Worm (Caenorhabditis elegans): Measurements from ENCODE around the gene npr-6.
"Not testable (repeated sequence)": the region's sequence is repeated elsewhere in the genome, so short reads cannot be mapped to it uniquely, and the experiment has no call there.

The npr-6 gene

DNA sequence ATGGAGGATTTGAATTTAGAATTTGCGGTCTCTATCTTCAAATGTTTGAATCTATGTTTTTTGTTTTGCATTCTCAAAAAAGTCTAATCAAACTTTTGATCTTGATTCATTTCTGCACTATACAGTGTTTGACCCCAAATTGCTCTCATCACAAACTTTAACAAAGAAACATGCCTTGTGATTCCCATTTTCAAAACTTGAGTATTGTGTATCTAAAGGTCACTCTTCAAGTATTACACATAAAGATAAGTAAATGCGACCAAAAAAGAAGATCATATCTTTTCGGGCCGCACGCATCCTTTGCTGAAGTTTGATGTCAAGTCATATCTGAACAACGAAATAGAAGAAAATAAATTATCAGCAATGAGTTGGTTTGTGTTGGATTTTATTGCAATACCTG, 16.4 kb upstream of the npr-6 start:
- TF ChIP-seq nhr-48 (tag; optimal IDR thresholded peaks at IDR 0.05): peak; percentile 18
- TF ChIP-seq hlh-30 (tag; optimal IDR thresholded peaks at IDR 0.05; ENCODE audit: insufficient read depth): peak; percentile 2
- no peak for TF ChIP-seq sdz-12 (GFP tag; optimal IDR thresholded peaks at IDR 0.05)

ce11 chrX:10298932-10299331, 13.4 kb upstream of the npr-6 start:
- TF ChIP-seq hmg-1.1 (GFP tag; IDR thresholded peaks at IDR 0.05): peak; percentile 57
- 0 out of 2 replicates have a peak, but pooled peaks have one; percentile 32 for TF ChIP-seq madf-9 (GFP tag; conservative IDR thresholded peaks at IDR 0.05)
- TF ChIP-seq madf-5 (GFP tag; IDR thresholded peaks at IDR 0.05): peak; percentile 69 to 82; a peak in 2 of 4 replicates
- TF ChIP-seq dmd-6 (GFP tag; IDR thresholded peaks at IDR 0.05): 0 out of 2 replicates have a peak, but pooled peaks have one; percentile 24
- TF ChIP-seq pha-4 (GFP tag; IDR thresholded peaks at IDR 0.05): peak; percentile 77; the same call in 1 of the 2 replicates
- not testable (repeated sequence) for TF ChIP-seq pha-4 (tag; optimal IDR thresholded peaks at IDR 0.05)
- peak; percentile 78 for TF ChIP-seq F26F4.8 (GFP tag; conservative IDR thresholded peaks at IDR 0.05)

ce11 chrX:10297410-10297809, 11.9 kb upstream of the npr-6 start:
- no peak for TF ChIP-seq mes-2 (tag; optimal IDR thresholded peaks at IDR 0.05; ENCODE audit: poor library complexity, severe bottlenecking)
- TF ChIP-seq aha-1 (tag): peak; percentile 92
- TF ChIP-seq nhr-48 (tag; optimal IDR thresholded peaks at IDR 0.05): no peak

DNA sequence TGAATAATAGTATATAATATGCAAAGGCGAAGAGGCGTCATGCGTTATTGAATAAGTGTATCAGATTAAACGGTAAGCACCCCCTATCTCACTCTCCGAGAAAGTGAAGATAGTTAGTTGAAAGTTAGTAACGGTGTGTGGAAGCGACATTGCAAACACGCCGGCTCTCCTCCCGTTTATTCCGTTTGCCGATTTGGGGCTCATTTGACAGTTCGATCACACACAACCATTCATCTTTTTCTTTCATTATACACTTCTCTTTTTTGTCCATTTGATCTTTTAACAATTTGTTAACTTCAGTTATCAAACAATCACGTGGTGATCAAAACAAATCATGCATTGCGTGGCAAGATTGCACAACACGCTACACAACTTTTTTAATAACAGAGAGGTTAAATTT, 6.2 kb downstream of the npr-6 start, which contains the start of gene slc-9B.1:
Gene slc-9B.1, plus strand, starts transcription at position 301 of the 400 bp plus-strand sequence.
- no peak for TF ChIP-seq saeg-2 (GFP tag; IDR thresholded peaks at IDR 0.05)

ce11 chrX:10277118-10277517, 8.4 kb downstream of the npr-6 start:
- TF ChIP-seq lir-3 (tag; optimal IDR thresholded peaks at IDR 0.05): no peak
- TF ChIP-seq nhr-28 (tag; optimal IDR thresholded peaks at IDR 0.05): peak; percentile 39

ce11 chrX:10274470-10274869, 11.1 kb downstream of the npr-6 start:
- TF ChIP-seq R02D3.7 (tag; optimal IDR thresholded peaks at IDR 0.05) (no peak), pqm-1 (tag; optimal IDR thresholded peaks at IDR 0.05) (no peak), lir-3 (tag; optimal IDR thresholded peaks at IDR 0.05) (no peak), aha-1 (tag) (peak; percentile 93), nhr-6 (tag; optimal IDR thresholded peaks at IDR 0.05) (no peak), tra-1 (GFP tag; IDR thresholded peaks at IDR 0.05) (no peak), hlh-30 (tag; optimal IDR thresholded peaks at IDR 0.05; ENCODE audit: insufficient read depth) (no peak), mes-2 (tag; optimal IDR thresholded peaks at IDR 0.05; ENCODE audit: poor library complexity, severe bottlenecking) (no peak)

ce11 chrX:10273392-10273791, 12.1 kb downstream of the npr-6 start, which contains the start of gene F41E7.2:
Gene F41E7.2, plus strand, starts transcription at chrX:10273692.
- TF ChIP-seq nhr-11 (tag; optimal IDR thresholded peaks at IDR 0.05) (no peak), tag-97 (GFP tag; IDR thresholded peaks at IDR 0.05) (no peak), ceh-28 (tag; optimal IDR thresholded peaks at IDR 0.05) (no peak), nhr-237 (tag; optimal IDR thresholded peaks at IDR 0.05) (no peak), snpc-4 (tag; optimal IDR thresholded peaks at IDR 0.05) (no peak), ces-1 (GFP tag; optimal IDR thresholded peaks at IDR 0.05) (no peak), skn-1 (tag; optimal IDR thresholded peaks at IDR 0.05) (no peak), zag-1 (tag; optimal IDR thresholded peaks at IDR 0.05) (no peak)

DNA sequence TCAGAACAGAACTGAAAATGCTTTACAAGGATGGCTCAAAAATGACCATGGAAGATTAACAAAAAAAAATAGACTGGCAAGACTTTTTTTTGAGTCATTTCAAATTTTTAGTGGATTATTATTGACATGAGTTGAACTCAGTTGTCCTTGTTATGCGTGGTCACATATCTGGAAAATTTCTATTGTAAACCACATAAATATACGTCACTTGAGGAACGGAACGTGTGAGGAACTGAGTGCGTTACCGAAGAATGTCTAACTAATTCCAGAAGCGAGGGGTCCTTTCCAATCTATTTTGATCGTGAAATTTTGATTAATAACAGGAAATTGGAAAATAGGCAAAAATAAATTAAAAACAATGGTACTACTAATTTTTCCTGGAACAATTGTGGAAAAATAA, 23.2 kb downstream of the npr-6 start:
- TF ChIP-seq unc-62 (GFP tag; optimal IDR thresholded peaks at IDR 0.05 in 1 of 2) (peak in 1 of 2 experiments; percentile 93), unc-62 (tag; optimal IDR thresholded peaks at IDR 0.05) (no peak), fkh-10 (GFP tag; optimal IDR thresholded peaks at IDR 0.05) (no peak)
